Worm (Caenorhabditis elegans) whole organism, midembryonic: ENCODE data around the gene gsy-1.

Source experiments
- T22C8.4 ChIP-seq: fragments of 200-800 bp; sonication (Bioruptor generic); IDR thresholded peaks from 2 replicates; pipeline ENCODE4 v1.3.6; 2022; ENCODE audit warnings: missing genetic modification characterization, missing compliant biosample characterization
- cog-1 ChIP-seq: sonication (generic microtip); optimal IDR thresholded peaks from 2 replicates; lab custom pipeline; 2016; ENCODE audit warnings: missing genetic modification characterization, missing compliant biosample characterization
- flt-1 ChIP-seq: fragments of 200-800 bp; sonication (Bioruptor generic); IDR thresholded peaks from 2 replicates; pipeline ENCODE4 v1.3.6; 2022; ENCODE audit warnings: missing genetic modification characterization, missing compliant biosample characterization
- klf-2 ChIP-seq: fragments of 200-800 bp; sonication (Bioruptor generic); conservative IDR thresholded peaks from 2 replicates; pipeline ENCODE4 v1.3.6; 2022; ENCODE audit warnings: missing genetic modification reagents, missing genetic modification characterization, missing compliant biosample characterization
- med-1 ChIP-seq: sonication (generic microtip); optimal IDR thresholded peaks from 2 replicates; lab custom pipeline; 2017; ENCODE audit warnings: missing genetic modification characterization, mild to moderate bottlenecking, missing compliant biosample characterization, antibody characterized with exemption, missing genetic modification reagents; ENCODE audit not compliant: insufficient read depth
- tab-1 ChIP-seq: fragments of 200-800 bp; sonication (Bioruptor generic); IDR thresholded peaks from 2 replicates; pipeline ENCODE4 v1.3.6; 2022; ENCODE audit warnings: missing genetic modification characterization, missing compliant biosample characterization
- ztf-29 ChIP-seq: fragments of 200-800 bp; sonication (Bioruptor generic); IDR thresholded peaks from 2 replicates; pipeline ENCODE4 v1.3.6; 2022; ENCODE audit warnings: missing genetic modification reagents, missing genetic modification characterization, missing compliant biosample characterization

DNA sequence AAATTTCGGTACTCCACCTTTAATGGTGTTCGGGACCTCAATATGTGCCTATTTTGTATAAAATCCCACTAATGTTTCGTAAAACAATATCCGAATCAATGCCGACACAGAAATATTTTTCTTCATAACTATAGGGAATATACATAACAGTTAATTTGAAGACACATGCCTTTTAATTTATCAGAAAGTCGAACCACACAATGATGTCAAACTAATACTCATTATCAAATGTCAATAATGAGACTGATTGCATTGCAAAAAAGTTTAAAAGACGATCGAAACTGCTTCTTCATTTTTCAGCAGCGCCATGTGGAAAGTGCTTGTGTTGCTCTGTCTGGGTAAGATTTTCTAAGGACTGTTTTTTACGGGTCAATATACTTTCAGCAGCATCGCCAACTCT lies 23.1 kb upstream of the gsy-1 start, which contains the start of gene clec-65:
- TF ChIP-seq klf-2 (GFP tag; lab: Robert Waterston, UW) (no peak), cog-1 (tag; lab: Kevin White, UChicago) (no peak), T22C8.4 (GFP tag; lab: Robert Waterston, UW) (no peak), flt-1 (no peak), tab-1 (GFP tag; lab: Robert Waterston, UW) (no peak), med-1 (GFP tag; lab: Kevin White, UChicago) (no peak), ztf-29 (no peak)
